Worm (Caenorhabditis elegans) whole organism, midembryonic: Measurements from ENCODE around the gene moc-5.

ENCODE experiments used
- T22C8.4 ChIP-seq: fragments of 200-800 bp; sonication (Bioruptor generic); IDR thresholded peaks from 2 replicates; pipeline ENCODE4 v1.3.6; 2022; ENCODE audit warnings: missing genetic modification characterization, missing compliant biosample characterization
- cog-1 ChIP-seq: sonication (generic microtip); optimal IDR thresholded peaks from 2 replicates; lab custom pipeline; 2016; ENCODE audit warnings: missing genetic modification characterization, missing compliant biosample characterization
- flt-1 ChIP-seq: fragments of 200-800 bp; sonication (Bioruptor generic); IDR thresholded peaks from 2 replicates; pipeline ENCODE4 v1.3.6; 2022; ENCODE audit warnings: missing genetic modification characterization, missing compliant biosample characterization
- klf-2 ChIP-seq: fragments of 200-800 bp; sonication (Bioruptor generic); conservative IDR thresholded peaks from 2 replicates; pipeline ENCODE4 v1.3.6; 2022; ENCODE audit warnings: missing genetic modification reagents, missing genetic modification characterization, missing compliant biosample characterization
- med-1 ChIP-seq: sonication (generic microtip); optimal IDR thresholded peaks from 2 replicates; lab custom pipeline; 2017; ENCODE audit warnings: missing genetic modification characterization, mild to moderate bottlenecking, missing compliant biosample characterization, antibody characterized with exemption, missing genetic modification reagents; ENCODE audit not compliant: insufficient read depth
- ref-1 ChIP-seq: fragments of 200-800 bp; sonication (Bioruptor generic); conservative IDR thresholded peaks from 2 replicates; pipeline ENCODE4 v1.3.6; 2022; ENCODE audit warnings: missing genetic modification reagents, missing genetic modification characterization, missing compliant biosample characterization
- tab-1 ChIP-seq: fragments of 200-800 bp; sonication (Bioruptor generic); IDR thresholded peaks from 2 replicates; pipeline ENCODE4 v1.3.6; 2022; ENCODE audit warnings: missing genetic modification characterization, missing compliant biosample characterization
- ztf-23 ChIP-seq: fragments of 200-800 bp; sonication (Bioruptor generic); IDR thresholded peaks from 2 replicates; pipeline ENCODE4 v1.3.6; 2022; ENCODE audit warnings: missing genetic modification reagents, missing genetic modification characterization, missing compliant biosample characterization
- ztf-29 ChIP-seq: fragments of 200-800 bp; sonication (Bioruptor generic); IDR thresholded peaks from 2 replicates; pipeline ENCODE4 v1.3.6; 2022; ENCODE audit warnings: missing genetic modification reagents, missing genetic modification characterization, missing compliant biosample characterization

The moc-5 gene

DNA sequence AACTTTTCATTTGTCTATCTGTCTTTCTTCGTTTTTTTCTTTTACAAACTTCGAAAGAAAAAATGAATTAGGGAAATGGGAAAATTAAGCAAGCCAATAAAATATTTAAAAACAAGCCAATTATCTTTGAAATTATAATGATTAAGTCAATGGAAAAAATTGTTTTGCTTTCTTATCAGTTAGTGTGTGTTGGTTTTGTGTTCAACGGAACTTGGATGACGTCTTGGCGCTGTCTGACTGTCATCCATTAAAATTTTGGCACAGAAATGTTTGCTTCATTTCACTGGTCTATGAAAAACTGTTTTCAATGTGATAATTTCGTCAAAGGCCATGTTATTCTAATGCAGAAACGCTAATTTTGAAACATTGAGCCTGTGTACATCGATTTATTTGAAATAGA is 15.3 kb downstream of the moc-5 start:
- no peak for TF ChIP-seq klf-2 (GFP tag; lab: Robert Waterston, UW)
- no peak for TF ChIP-seq T22C8.4 (GFP tag; lab: Robert Waterston, UW)
- no peak for TF ChIP-seq ztf-23
- TF ChIP-seq tab-1 (GFP tag; lab: Robert Waterston, UW): no peak
- no peak for TF ChIP-seq cog-1
- no peak for TF ChIP-seq ref-1 (GFP tag; lab: Robert Waterston, UW)
- no peak for TF ChIP-seq flt-1 (GFP tag; lab: Robert Waterston, UW)
- no peak for TF ChIP-seq ztf-29 (GFP tag; lab: Robert Waterston, UW)
- no peak for TF ChIP-seq med-1 (GFP tag; lab: Kevin White, UChicago)

DNA sequence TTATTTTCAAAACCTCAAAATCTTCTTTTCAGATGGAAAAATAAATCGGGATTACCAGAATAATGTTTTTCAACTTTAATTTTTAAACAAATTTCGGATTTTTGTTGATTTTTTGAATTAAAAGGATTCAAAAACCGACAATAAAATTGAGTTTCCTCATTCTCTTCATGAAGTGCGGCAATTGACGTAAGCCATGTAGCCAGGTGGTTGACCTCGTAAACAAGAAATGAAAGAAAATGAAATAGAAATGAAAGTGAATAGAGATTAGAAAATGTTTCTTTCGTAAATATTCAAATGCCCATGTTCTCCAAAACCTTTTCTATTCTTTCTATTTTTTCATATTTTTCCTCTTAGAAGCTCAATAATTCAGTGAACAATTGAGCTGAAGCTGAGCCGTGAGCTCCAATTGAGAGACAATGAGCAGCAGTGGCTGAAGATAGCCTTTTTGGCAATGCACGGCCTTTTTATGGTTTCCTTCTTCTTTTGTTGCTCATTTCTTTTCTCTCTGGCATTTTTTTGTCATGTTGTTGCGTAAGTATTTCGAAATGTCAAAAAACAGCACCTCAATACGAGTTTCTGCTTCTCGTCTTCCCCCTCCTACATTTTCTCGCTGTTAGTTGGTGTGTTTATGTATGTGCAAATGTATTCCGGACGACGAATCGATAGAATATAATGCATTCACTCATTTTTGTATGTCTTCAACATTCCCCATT is 16.0 kb downstream of the moc-5 start:
- TF ChIP-seq ref-1 (GFP tag; lab: Robert Waterston, UW) (no peak), med-1 (GFP tag; lab: Kevin White, UChicago) (no peak), cog-1 (no peak), flt-1 (GFP tag; lab: Robert Waterston, UW) (no peak), T22C8.4 (GFP tag; lab: Robert Waterston, UW) (no peak), klf-2 (GFP tag; lab: Robert Waterston, UW) (no peak), ztf-23 (no peak), ztf-29 (GFP tag; lab: Robert Waterston, UW) (no peak), tab-1 (GFP tag; lab: Robert Waterston, UW) (no peak)

DNA sequence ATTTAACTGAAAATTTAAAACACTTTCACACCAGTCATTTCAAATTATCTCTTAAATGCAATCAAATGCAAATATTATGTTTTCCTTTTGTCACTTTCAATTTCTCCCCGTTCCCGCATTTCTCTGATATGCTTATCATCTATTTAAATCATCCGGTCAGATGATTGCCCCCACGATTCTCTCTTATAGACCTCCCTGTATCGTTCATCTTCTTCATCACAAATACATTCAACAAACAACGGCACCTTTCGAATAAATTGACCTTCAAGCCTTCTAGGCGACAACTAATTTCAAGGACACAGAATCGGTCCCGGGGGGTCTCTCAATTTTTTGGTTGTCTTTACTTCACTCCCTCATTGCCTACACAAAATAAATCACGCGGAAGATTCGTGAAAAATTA is 16.9 kb downstream of the moc-5 start:
- TF ChIP-seq ref-1 (GFP tag; lab: Robert Waterston, UW) (no peak), T22C8.4 (GFP tag; lab: Robert Waterston, UW) (no peak), klf-2 (GFP tag; lab: Robert Waterston, UW) (no peak), med-1 (GFP tag; lab: Kevin White, UChicago) (no peak), tab-1 (GFP tag; lab: Robert Waterston, UW) (no peak), ztf-23 (no peak), flt-1 (GFP tag; lab: Robert Waterston, UW) (no peak), ztf-29 (GFP tag; lab: Robert Waterston, UW) (no peak), cog-1 (no peak)

DNA sequence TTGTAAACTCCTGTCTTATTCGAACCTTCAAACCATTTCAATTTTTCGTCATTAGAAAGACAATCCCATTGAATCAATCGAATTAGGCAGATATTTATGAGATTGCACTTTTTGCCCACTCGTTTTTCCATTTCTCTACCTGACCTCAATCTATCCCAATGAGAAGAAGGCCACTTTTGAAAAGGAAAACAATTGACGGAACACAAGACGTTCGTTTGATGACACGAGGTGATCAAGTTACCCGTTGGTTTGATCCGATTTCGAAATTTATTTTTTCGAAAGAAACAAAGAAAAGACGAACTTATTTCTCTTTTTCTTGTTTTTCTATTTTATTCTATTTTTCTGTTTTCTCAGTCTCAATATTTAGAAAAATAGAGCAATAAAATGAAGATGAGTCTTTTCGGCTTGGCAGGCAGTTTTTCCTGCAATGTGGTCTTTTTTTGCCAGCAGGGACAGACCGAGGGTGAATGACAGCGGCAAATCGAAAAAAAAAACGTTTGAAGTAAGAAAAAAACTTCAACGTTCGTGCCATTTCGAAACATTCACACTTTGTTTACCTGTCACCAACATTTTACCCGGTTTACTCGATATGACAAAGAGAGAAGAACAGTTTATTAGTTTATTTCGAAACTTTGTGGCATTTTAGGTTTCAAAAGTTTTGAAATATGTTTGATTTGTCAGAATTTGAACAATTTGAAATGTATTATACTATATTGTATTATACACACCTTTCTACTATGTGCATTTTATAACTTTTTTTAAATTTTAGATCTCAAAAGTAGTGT is 17.6 kb downstream of the moc-5 start:
- TF ChIP-seq med-1 (GFP tag; lab: Kevin White, UChicago) (no peak), T22C8.4 (GFP tag; lab: Robert Waterston, UW) (no peak), ztf-23 (no peak), klf-2 (GFP tag; lab: Robert Waterston, UW) (no peak), ztf-29 (GFP tag; lab: Robert Waterston, UW) (no peak), flt-1 (GFP tag; lab: Robert Waterston, UW) (no peak), cog-1 (no peak), tab-1 (GFP tag; lab: Robert Waterston, UW) (no peak), ref-1 (GFP tag; lab: Robert Waterston, UW) (no peak)

DNA sequence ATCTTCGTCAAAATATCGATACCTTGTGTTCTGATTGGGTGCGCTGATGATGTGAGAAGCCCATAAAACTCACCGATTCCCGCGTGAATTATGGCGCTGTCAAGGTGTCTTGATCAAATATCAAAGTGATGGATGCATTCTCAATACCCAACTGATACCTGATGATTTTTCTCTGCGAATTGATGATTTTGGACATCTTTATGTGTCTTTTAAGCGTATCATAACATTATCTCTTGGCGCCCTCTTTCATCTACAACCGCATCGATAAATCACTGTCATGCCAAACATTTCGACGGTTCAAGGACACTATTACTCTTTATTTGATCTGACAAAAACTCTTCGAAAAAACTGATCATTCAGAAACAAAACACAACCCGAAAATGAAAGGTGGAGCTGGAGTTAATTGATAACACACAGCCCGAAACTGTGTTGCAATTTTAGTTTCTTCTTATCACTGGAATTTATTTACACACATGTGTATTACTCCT is 18.5 kb downstream of the moc-5 start:
- TF ChIP-seq cog-1 (no peak), klf-2 (GFP tag; lab: Robert Waterston, UW) (no peak), flt-1 (GFP tag; lab: Robert Waterston, UW) (no peak), med-1 (GFP tag; lab: Kevin White, UChicago) (no peak), T22C8.4 (GFP tag; lab: Robert Waterston, UW) (no peak), tab-1 (GFP tag; lab: Robert Waterston, UW) (no peak)

DNA sequence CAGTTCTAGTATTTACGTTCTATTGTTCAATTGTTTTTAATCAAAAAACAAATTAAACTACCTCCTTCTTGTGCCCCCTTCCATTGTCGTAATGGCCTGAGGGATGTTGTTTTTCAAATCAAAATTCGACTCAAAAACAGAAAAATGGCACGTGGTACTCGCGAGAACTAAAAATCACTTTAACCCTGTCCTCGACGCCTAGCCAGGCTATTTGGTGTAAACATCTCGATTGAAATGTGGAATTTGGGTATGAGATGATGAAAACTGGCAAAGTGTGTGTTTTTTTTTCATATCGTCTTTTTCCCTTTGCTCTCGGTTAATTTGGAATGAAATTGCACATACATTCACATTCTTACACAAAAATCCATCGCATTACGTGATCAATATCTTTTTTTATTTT is 19.1 kb downstream of the moc-5 start:
- TF ChIP-seq ztf-23 (no peak), tab-1 (GFP tag; lab: Robert Waterston, UW) (no peak), ztf-29 (GFP tag; lab: Robert Waterston, UW) (no peak), T22C8.4 (GFP tag; lab: Robert Waterston, UW) (no peak), ref-1 (GFP tag; lab: Robert Waterston, UW) (no peak), klf-2 (GFP tag; lab: Robert Waterston, UW) (no peak), cog-1 (no peak), med-1 (GFP tag; lab: Kevin White, UChicago) (no peak), flt-1 (GFP tag; lab: Robert Waterston, UW) (no peak)

DNA sequence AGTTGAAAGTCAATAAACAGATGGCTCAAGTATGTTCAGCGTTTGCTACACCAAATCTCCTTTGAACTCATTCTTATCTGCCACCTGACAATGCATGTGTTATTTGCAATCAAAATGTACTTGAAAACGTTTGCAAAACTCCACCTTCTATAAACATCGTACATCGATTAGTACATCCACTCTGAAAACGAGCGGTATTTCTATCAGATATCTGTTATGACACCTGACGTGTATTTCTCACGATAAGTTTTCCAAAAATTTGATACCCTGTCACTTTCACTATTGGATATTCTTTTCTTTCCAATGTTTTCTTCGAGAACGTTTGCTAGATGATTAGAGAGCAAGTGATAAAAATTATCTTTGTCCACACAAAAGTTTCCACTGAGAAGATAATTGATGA is 21.4 kb downstream of the moc-5 start:
- no peak for TF ChIP-seq klf-2 (GFP tag; lab: Robert Waterston, UW)

DNA sequence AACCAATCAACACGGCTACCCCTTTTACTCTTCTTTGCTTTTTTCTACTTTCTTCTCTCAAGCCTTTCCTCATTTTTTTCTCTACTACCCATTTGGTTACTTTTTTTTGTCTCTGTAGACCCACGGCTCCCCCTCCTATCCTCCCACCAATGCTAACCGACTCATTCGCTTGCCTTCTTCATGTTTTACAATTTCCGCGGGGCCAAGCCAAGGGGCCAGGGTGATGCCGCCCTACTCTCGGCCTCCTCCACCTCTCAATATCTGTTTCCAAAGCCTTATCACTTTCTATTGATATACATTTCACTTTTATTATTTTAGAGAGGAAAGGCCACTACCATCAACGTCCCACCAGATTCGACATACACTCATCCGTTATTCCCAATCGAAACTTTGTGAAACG is 22.4 kb downstream of the moc-5 start, which contains the start of gene F49E2.5:
Gene F49E2.5, plus strand, starts transcription at position 301 of the 400 bp plus-strand sequence.
- TF ChIP-seq flt-1 (GFP tag; lab: Robert Waterston, UW) (no peak), cog-1 (no peak), ztf-29 (GFP tag; lab: Robert Waterston, UW) (no peak), tab-1 (GFP tag; lab: Robert Waterston, UW) (no peak), ztf-23 (no peak), T22C8.4 (GFP tag; lab: Robert Waterston, UW) (no peak), ref-1 (GFP tag; lab: Robert Waterston, UW) (no peak), klf-2 (GFP tag; lab: Robert Waterston, UW) (no peak), med-1 (GFP tag; lab: Kevin White, UChicago) (no peak)

DNA sequence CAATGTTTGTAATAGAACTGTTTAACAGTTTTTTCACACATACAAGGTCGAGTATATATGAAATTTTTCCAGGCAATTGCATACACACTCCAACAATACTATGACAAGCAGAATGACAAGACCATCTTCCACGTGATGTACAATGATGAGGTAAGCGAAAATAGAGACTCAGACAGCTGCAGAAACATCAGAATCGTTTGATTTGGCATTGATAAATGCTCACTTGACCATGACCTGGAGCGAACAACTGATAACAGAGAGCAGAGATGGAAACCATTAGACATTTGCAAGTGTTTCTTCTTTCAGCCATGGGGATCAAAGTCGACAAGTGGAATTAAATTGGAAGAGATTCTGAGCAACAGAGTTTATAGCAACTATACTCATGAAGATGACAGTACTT is 25.3 kb downstream of the moc-5 start:
- TF ChIP-seq tab-1 (GFP tag; lab: Robert Waterston, UW): no peak
- no peak for TF ChIP-seq flt-1 (GFP tag; lab: Robert Waterston, UW)
- no peak for TF ChIP-seq ztf-29 (GFP tag; lab: Robert Waterston, UW)
- TF ChIP-seq klf-2 (GFP tag; lab: Robert Waterston, UW): no peak
- no peak for TF ChIP-seq cog-1
- TF ChIP-seq med-1 (GFP tag; lab: Kevin White, UChicago): no peak
- TF ChIP-seq T22C8.4 (GFP tag; lab: Robert Waterston, UW): no peak
- no peak for TF ChIP-seq ref-1 (GFP tag; lab: Robert Waterston, UW)
- TF ChIP-seq ztf-23: no peak
